Fruit fly (Drosophila melanogaster): ENCODE measurements around the gene CG31251.

Gene CG31251

DNA sequence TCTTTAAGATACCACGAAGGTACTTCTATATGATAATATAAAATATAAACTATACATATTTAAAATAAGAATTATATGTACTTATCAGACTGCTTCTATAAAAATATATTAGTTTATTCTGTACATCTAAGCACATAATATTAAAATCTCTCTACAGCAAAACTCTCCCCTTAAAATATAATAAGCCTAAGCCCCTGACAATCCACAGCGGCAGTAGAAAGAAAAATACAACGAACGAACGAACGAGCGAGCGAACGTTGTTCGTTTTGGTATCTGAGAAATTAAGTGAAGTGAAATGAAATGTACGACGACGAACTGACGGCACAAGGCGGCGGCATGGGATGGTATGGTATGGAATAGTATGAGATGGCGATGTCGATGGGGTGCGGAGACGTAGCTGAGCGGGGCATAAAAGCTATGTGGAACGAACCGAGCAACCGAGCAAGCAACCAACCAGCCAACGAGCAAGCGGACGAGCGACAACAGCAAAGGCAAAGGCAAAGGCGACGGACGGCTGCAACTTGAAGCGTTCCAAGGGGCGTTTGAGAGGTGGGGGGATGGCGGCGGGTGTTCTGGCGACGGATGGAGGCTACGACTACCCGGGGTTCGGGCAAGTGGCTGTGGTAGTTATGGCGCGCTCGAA is 15.9 kb upstream of the CG31251 start (continued):
- TF ChIP-seq shn (GFP tag; optimal IDR thresholded peaks at IDR 0.05) (peak; percentile 38), CG17186 (GFP tag; optimal IDR thresholded peaks at IDR 0.05) (peak; percentile 63), disco-r (GFP tag; optimal IDR thresholded peaks at IDR 0.05) (peak; percentile 13), MESR4 (GFP tag; optimal IDR thresholded peaks at IDR 0.05) (peak; percentile 40), CG13296 (GFP tag; optimal IDR thresholded peaks at IDR 0.05) (peak; percentile 99), nerfin-2 (GFP tag; IDR thresholded peaks at IDR 0.05; ENCODE audit: partially characterized antibody) (no peak), CG6272 (GFP tag; IDR thresholded peaks at IDR 0.05) (peak; percentile 98), knrl (GFP tag; IDR thresholded peaks at IDR 0.05; ENCODE audit: partially characterized antibody) (peak; percentile 27; the same call in 1 of the 3 replicates), CG3065 (GFP tag; optimal IDR thresholded peaks at IDR 0.05) (peak; percentile 94), gsb (GFP tag; IDR thresholded peaks at IDR 0.05) (peak; percentile 97), CG8290 (GFP tag; optimal IDR thresholded peaks at IDR 0.05) (peak; percentile 92), CG8290 (tag; optimal IDR thresholded peaks at IDR 0.05) (peak; percentile 44 to 52), chm (GFP tag; IDR thresholded peaks at IDR 0.05) (peak; percentile 6), CG1529 (GFP tag; optimal IDR thresholded peaks at IDR 0.05) (peak; percentile 97), Hmr (GFP tag; optimal IDR thresholded peaks at IDR 0.05) (peak; percentile 100), toy (GFP tag; IDR thresholded peaks at IDR 0.05) (peak; percentile 92), CG16863 (GFP tag; optimal IDR thresholded peaks at IDR 0.05) (peak; percentile 81), ind (GFP tag; optimal IDR thresholded peaks at IDR 0.05) (peak; percentile 98), CG5180 (GFP tag; optimal IDR thresholded peaks at IDR 0.05) (peak; percentile 98), CG43689 (GFP tag; IDR thresholded peaks at IDR 0.05) (peak; percentile 96), vfl (GFP tag; optimal IDR thresholded peaks at IDR 0.05) (peak; percentile 86), nerfin-1 (tag; optimal IDR thresholded peaks at IDR 0.05) (peak; percentile 97), CG12769 (tag; optimal IDR thresholded peaks at IDR 0.05) (peak; percentile 77), Oaz (GFP tag; IDR thresholded peaks at IDR 0.05) (peak; percentile 97), Hr3 (GFP tag; optimal IDR thresholded peaks at IDR 0.05) (peak; percentile 99), CG7839 (tag; optimal IDR thresholded peaks at IDR 0.05) (peak; percentile 99), CG13123 (GFP tag; optimal IDR thresholded peaks at IDR 0.05) (peak; percentile 95), ttk (GFP tag; IDR thresholded peaks at IDR 0.05) (peak; percentile 98), unc-4 (GFP tag; IDR thresholded peaks at IDR 0.05; ENCODE audit: partially characterized antibody) (peak; percentile 38; the same call in 1 of the 2 replicates), Sin3A (optimal IDR thresholded peaks at IDR 0.05) (no peak), exex (tag; optimal IDR thresholded peaks at IDR 0.05) (peak; percentile 94), CG7987 (GFP tag; optimal IDR thresholded peaks at IDR 0.05) (peak; percentile 91), CG10565 (GFP tag; optimal IDR thresholded peaks at IDR 0.05) (peak; percentile 43), CG11696 (GFP tag; IDR thresholded peaks at IDR 0.05) (peak; percentile 93), btn (GFP tag; optimal IDR thresholded peaks at IDR 0.05) (peak; percentile 39), Doc2 (GFP tag; IDR thresholded peaks at IDR 0.05) (peak; percentile 85), CG32532 (GFP tag; IDR thresholded peaks at IDR 0.05) (peak; percentile 99), ATbp (GFP tag; optimal IDR thresholded peaks at IDR 0.05) (peak; percentile 98), Myb (GFP tag; optimal IDR thresholded peaks at IDR 0.05) (peak; percentile 55), onecut (GFP tag; IDR thresholded peaks at IDR 0.05) (peak; percentile 89), eve (GFP tag; optimal IDR thresholded peaks at IDR 0.05) (no peak), run (tag; optimal IDR thresholded peaks at IDR 0.05) (peak; percentile 97), lov (optimal IDR thresholded peaks at IDR 0.05) (no peak), lov (GFP tag; IDR thresholded peaks at IDR 0.05) (peak; percentile 88), trem (tag; optimal IDR thresholded peaks at IDR 0.05) (peak; percentile 96), eyg (GFP tag; optimal IDR thresholded peaks at IDR 0.05) (peak; percentile 56), fru (optimal IDR thresholded peaks at IDR 0.05) (no peak), CG1792 (GFP tag; optimal IDR thresholded peaks at IDR 0.05) (peak; percentile 40), trh (GFP tag; optimal IDR thresholded peaks at IDR 0.05) (peak; percentile 91), Nf-YC (tag; optimal IDR thresholded peaks at IDR 0.05) (peak; percentile 94), psq (GFP tag; optimal IDR thresholded peaks at IDR 0.05) (peak; percentile 93), sima (GFP tag; optimal IDR thresholded peaks at IDR 0.05) (peak; percentile 67)
